Worm (Caenorhabditis elegans) whole organism, early embryonic: Measurements from ENCODE around the gene ubq-1.

ENCODE experiments used
- B0310.2 ChIP-seq: sonication (generic microtip); optimal IDR thresholded peaks from 2 replicates; lab custom pipeline; 2016; ENCODE audit warnings: mild to moderate bottlenecking, missing genetic modification characterization, missing compliant biosample characterization
- ama-1 ChIP-seq: fragments of 150-350 bp; optimal IDR thresholded peaks from 2 replicates; lab custom pipeline; 2014
- ceh-13 ChIP-seq: fragments of 200-800 bp; sonication (Bioruptor generic); optimal IDR thresholded peaks from 2 replicates; lab custom pipeline; 2018; ENCODE audit warnings: mild to moderate bottlenecking, missing genetic modification characterization, missing compliant biosample characterization
- ceh-36 ChIP-seq: sonication (generic microtip); optimal IDR thresholded peaks from 2 replicates; lab custom pipeline; 2016; ENCODE audit warnings: missing genetic modification characterization, inconsistent platforms, missing compliant biosample characterization
- ets-7 ChIP-seq: sonication (generic microtip); optimal IDR thresholded peaks from 2 replicates; lab custom pipeline; 2016; ENCODE audit warnings: missing genotype, missing genetic modification characterization, missing compliant biosample characterization
- hnd-1 ChIP-seq: sonication (generic microtip); optimal IDR thresholded peaks from 2 replicates; lab custom pipeline; 2016; ENCODE audit warnings: missing genetic modification characterization, missing compliant biosample characterization
- pes-1 ChIP-seq: fragments of 200-800 bp; sonication (Bioruptor generic); IDR thresholded peaks from 2 replicates; pipeline ENCODE4 v1.3.6; 2022; ENCODE audit warnings: missing genetic modification reagents, missing genetic modification characterization, missing compliant biosample characterization
- scrt-1 ChIP-seq: fragments of 200-800 bp; sonication (Bioruptor generic); IDR thresholded peaks from 2 replicates; pipeline ENCODE4 v1.3.6; 2022; ENCODE audit warnings: missing genetic modification characterization, missing compliant biosample characterization
- sea-1 ChIP-seq: fragments of 200-800 bp; sonication (Bioruptor generic); conservative IDR thresholded peaks from 2 replicates; pipeline ENCODE4 v1.3.6; 2022; ENCODE audit warnings: missing genetic modification characterization, missing compliant biosample characterization
- tbx-11 ChIP-seq: fragments of 200-800 bp; sonication (Bioruptor generic); IDR thresholded peaks from 2 replicates; pipeline ENCODE4 v1.3.6; 2022; ENCODE audit warnings: missing genetic modification characterization, missing compliant biosample characterization
- tbx-37 ChIP-seq: fragments of 200-800 bp; sonication (Bioruptor generic); conservative IDR thresholded peaks from 2 replicates; pipeline ENCODE4 v1.3.6; 2022; ENCODE audit warnings: missing genetic modification reagents, missing genetic modification characterization, missing compliant biosample characterization
- tra-4 ChIP-seq: sonication (generic microtip); optimal IDR thresholded peaks from 2 replicates; lab custom pipeline; 2017; ENCODE audit warnings: missing genetic modification characterization, missing compliant biosample characterization

- no peak for TF ChIP-seq B0310.2 (tag; lab: Kevin White, UChicago)
- no peak for TF ChIP-seq tbx-11 (GFP tag; lab: Robert Waterston, UW)
- no peak for TF ChIP-seq sea-1 (GFP tag; lab: Robert Waterston, UW)
- no peak for TF ChIP-seq ama-1 (lab: Kevin White, UChicago)
- no peak for TF ChIP-seq ceh-36
- no peak for TF ChIP-seq hnd-1 (tag; lab: Kevin White, UChicago)
- TF ChIP-seq scrt-1 (GFP tag; lab: Robert Waterston, UW) = no peak
- TF ChIP-seq tra-4 (tag; lab: Kevin White, UChicago) = no peak
- no peak for TF ChIP-seq ets-7 (tag; lab: Kevin White, UChicago)
- TF ChIP-seq tbx-37 (GFP tag; lab: Robert Waterston, UW) = no peak
- no peak for TF ChIP-seq ceh-13 (GFP tag; lab: Kevin White, UChicago)
- TF ChIP-seq pes-1 = no peak
Observed at ce11 chrIII:5938013-5938412, 2.0 kb upstream of the ubq-1 start.
